Worm (Caenorhabditis elegans): ENCODE measurements around the gene stg-2.

DNA sequence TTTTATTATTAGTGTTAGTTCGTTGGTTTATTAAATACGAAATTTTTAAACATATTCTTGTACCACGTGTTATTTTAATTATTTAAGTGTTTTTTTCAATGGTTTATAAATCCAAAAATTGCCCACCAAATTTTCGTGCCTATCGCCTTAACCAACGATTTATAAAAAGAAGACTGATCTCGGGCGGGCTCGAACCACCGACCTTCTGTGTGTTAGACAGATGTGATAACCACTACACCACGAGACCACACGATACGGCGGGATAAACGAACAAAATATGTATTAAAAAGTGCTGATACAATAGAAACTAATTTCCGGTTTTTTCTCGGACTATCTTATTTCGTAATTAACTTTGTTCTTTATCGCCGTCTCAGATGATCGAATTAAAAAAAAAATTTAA lies 6.8 kb upstream of the stg-2 start:
- TF ChIP-seq B0310.2 (tag; optimal IDR thresholded peaks at IDR 0.05): no peak
- TF ChIP-seq tra-4 (tag; optimal IDR thresholded peaks at IDR 0.05): no peak
- no peak for TF ChIP-seq ama-1 (optimal IDR thresholded peaks at IDR 0.05)
- TF ChIP-seq hmg-4 (GFP tag; optimal IDR thresholded peaks at IDR 0.05): no peak
- no peak for TF ChIP-seq flt-1 (GFP tag; IDR thresholded peaks at IDR 0.05)
- TF ChIP-seq ets-7 (tag; optimal IDR thresholded peaks at IDR 0.05): no peak
- no peak for TF ChIP-seq aly-1 (tag; optimal IDR thresholded peaks at IDR 0.05)
- TF ChIP-seq hmbx-1 (tag; optimal IDR thresholded peaks at IDR 0.05): no peak
- no peak for TF ChIP-seq ceh-36 (tag; optimal IDR thresholded peaks at IDR 0.05)
- TF ChIP-seq F13C5.2 (tag; optimal IDR thresholded peaks at IDR 0.05): no peak
- no peak for TF ChIP-seq sea-1 (GFP tag; conservative IDR thresholded peaks at IDR 0.05)
- TF ChIP-seq tbx-37 (GFP tag; conservative IDR thresholded peaks at IDR 0.05): no peak
- TF ChIP-seq hnd-1 (tag; optimal IDR thresholded peaks at IDR 0.05): no peak
- no peak for TF ChIP-seq tbx-11 (GFP tag; IDR thresholded peaks at IDR 0.05)

All from whole organism, early embryonic.